Worm (Caenorhabditis elegans): ENCODE data around the gene tag-273.

DNA sequence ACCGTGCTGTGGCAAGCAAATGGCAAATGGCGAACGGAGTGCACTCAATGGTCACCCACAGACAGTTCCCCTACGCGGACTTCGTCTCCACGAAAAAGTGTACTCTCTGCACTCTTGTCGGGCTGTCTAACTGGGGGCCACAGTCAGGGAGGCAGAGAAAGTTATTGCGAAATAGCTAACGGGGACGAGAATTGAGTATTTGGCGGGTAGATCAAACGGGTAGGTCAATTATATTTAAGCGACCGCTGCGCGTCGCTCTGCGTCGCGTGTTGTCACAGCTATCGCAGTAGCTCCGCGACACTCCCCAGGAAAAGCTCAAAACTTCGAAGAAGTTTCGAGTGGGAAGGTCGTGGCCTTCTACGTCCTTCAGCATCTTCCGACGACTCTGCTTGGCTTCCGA, 27.4 kb upstream of the tag-273 start:
- TF ChIP-seq ama-1 (optimal IDR thresholded peaks at IDR 0.05) (no peak), hmbx-1 (tag; optimal IDR thresholded peaks at IDR 0.05) (no peak), tra-4 (tag; optimal IDR thresholded peaks at IDR 0.05) (no peak), B0310.2 (tag; optimal IDR thresholded peaks at IDR 0.05) (no peak), hnd-1 (tag; optimal IDR thresholded peaks at IDR 0.05) (no peak), ceh-36 (tag; optimal IDR thresholded peaks at IDR 0.05) (no peak), F13C5.2 (tag; optimal IDR thresholded peaks at IDR 0.05) (no peak), tbx-37 (GFP tag; conservative IDR thresholded peaks at IDR 0.05) (no peak)
